Worm (Caenorhabditis elegans): ENCODE results near the gene K09A11.1.

DNA sequence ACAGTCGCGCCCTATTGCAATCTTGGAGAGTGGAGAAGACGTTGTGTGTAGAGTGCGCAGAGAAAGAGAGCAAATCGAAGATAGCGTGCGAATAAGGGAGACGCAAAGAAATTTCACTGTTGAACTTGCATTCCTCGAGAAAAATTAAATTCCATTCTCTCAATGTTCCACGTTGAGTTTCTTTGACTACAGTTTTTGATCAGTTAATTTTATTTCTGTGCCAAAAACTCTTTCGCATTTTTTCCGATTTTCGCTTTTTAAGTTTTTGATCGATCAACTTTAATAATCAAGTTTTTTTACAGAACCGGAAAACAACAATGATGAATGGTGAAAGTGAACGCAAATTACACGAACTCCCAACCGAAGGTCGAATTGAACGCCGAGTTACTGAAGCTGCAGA, 25.2 kb upstream of the K09A11.1 start, which contains the start of gene K08H2.3:
- no peak for TF ChIP-seq hsf-1 (GFP tag; IDR thresholded peaks at IDR 0.05)
- no peak for TF ChIP-seq mcd-1 (GFP tag; IDR thresholded peaks at IDR 0.05)
- no peak for TF ChIP-seq attf-6 (GFP tag; IDR thresholded peaks at IDR 0.05)
- no peak for TF ChIP-seq snpc-4 (GFP tag; optimal IDR thresholded peaks at IDR 0.05)
- TF ChIP-seq snpc-4 (tag; optimal IDR thresholded peaks at IDR 0.05), result no peak
- no peak for TF ChIP-seq him-1 (tag; optimal IDR thresholded peaks at IDR 0.05)
- no peak for TF ChIP-seq madf-3 (GFP tag; IDR thresholded peaks at IDR 0.05)
- no peak for TF ChIP-seq efl-1 (GFP tag; optimal IDR thresholded peaks at IDR 0.05)
- no peak for TF ChIP-seq attf-3 (GFP tag; conservative IDR thresholded peaks at IDR 0.05)

Data from whole organism, young adult.